Worm (Caenorhabditis elegans): ENCODE measurements around the gene pink-1.

- TF ChIP-seq ama-1 (optimal IDR thresholded peaks at IDR 0.05) (no peak), egl-43 (GFP tag; IDR thresholded peaks at IDR 0.05) (no peak), vab-7 (GFP tag; IDR thresholded peaks at IDR 0.05) (no peak), nhr-76 (tag; optimal IDR thresholded peaks at IDR 0.05) (no peak), nhr-11 (tag; optimal IDR thresholded peaks at IDR 0.05) (no peak), dmd-6 (GFP tag; IDR thresholded peaks at IDR 0.05) (no peak), F10B5.3 (tag; optimal IDR thresholded peaks at IDR 0.05) (no peak), fos-1 (tag; optimal IDR thresholded peaks at IDR 0.05) (no peak), unc-62 (GFP tag; optimal IDR thresholded peaks at IDR 0.05 in 1 of 2) (no peak), unc-62 (tag; optimal IDR thresholded peaks at IDR 0.05) (no peak), sdz-12 (GFP tag; optimal IDR thresholded peaks at IDR 0.05) (no peak), Y5F2A.4 (GFP tag; optimal IDR thresholded peaks at IDR 0.05) (no peak), ceh-28 (tag; optimal IDR thresholded peaks at IDR 0.05) (no peak)
Measured at ce11 chrII:5370641-5371040, 24.9 kb downstream of the pink-1 start, which contains the start of gene F09E5.12.

All from whole organism, L4 larva.